Fruit fly (Drosophila melanogaster) whole organism, embryonic: Measurements from ENCODE around the gene CG42727.

Experiments
- CG10147 ChIP-seq: fragments of 200-800 bp; sonication (Bioruptor generic); optimal IDR thresholded peaks from 2 replicates; lab custom pipeline; 2019; ENCODE audit warnings: missing biosample characterization, mild to moderate bottlenecking, missing genetic modification characterization, moderate library complexity
- CG10209 ChIP-seq: fragments of 200-800 bp; sonication (Bioruptor generic); optimal IDR thresholded peaks from 3 replicates; lab custom pipeline; 2017; ENCODE audit warnings: missing biosample characterization, mild to moderate bottlenecking, missing genetic modification characterization, missing genetic modification reagents
- CG10979 ChIP-seq: fragments of 200-800 bp; sonication (Bioruptor generic); optimal IDR thresholded peaks from 2 replicates; lab custom pipeline; 2018; ENCODE audit warnings: missing biosample characterization, mild to moderate bottlenecking, missing genetic modification characterization, moderate library complexity
- CG12155 ChIP-seq: fragments of 200-800 bp; sonication (Bioruptor generic); optimal IDR thresholded peaks from 3 replicates; lab custom pipeline; 2016; ENCODE audit warnings: missing biosample characterization, missing genetic modification characterization
- CG12391 ChIP-seq: fragments of 200-800 bp; sonication (Bioruptor generic); optimal IDR thresholded peaks from 3 replicates; lab custom pipeline; 2018; ENCODE audit warnings: missing biosample characterization, mild to moderate bottlenecking, missing genetic modification characterization, moderate library complexity
- CG12744 ChIP-seq: fragments of 200-800 bp; sonication (Bioruptor generic); optimal IDR thresholded peaks from 2 replicates; lab custom pipeline; 2016; ENCODE audit warnings: missing biosample characterization, missing genetic modification characterization
- CG13287 ChIP-seq: fragments of 200-800 bp; sonication (Bioruptor generic); IDR thresholded peaks from 2 replicates; pipeline ENCODE4 v1.3.6; 2022; ENCODE audit warnings: missing biosample characterization, missing genetic modification characterization; ENCODE audit not compliant: partially characterized antibody
- CG13296 ChIP-seq: fragments of 200-800 bp; sonication (Bioruptor generic); optimal IDR thresholded peaks from 3 replicates; lab custom pipeline; 2018; ENCODE audit warnings: missing biosample characterization, mild to moderate bottlenecking, missing genetic modification characterization
- CG14710 ChIP-seq: fragments of 200-800 bp; sonication (Bioruptor generic); optimal IDR thresholded peaks from 3 replicates; lab custom pipeline; 2019; ENCODE audit warnings: missing biosample characterization, mild to moderate bottlenecking, missing genetic modification characterization, moderate library complexity
- CG14965 ChIP-seq: fragments of 200-800 bp; sonication (Bioruptor generic); optimal IDR thresholded peaks from 2 replicates; lab custom pipeline; 2016; ENCODE audit warnings: missing biosample characterization, missing genetic modification characterization, borderline replicate concordance
- CG15601 ChIP-seq: fragments of 200-800 bp; sonication (Bioruptor generic); optimal IDR thresholded peaks from 3 replicates; lab custom pipeline; 2019; ENCODE audit warnings: missing biosample characterization, mild to moderate bottlenecking, missing genetic modification characterization, moderate library complexity
- CG18262 ChIP-seq: fragments of 200-800 bp; optimal IDR thresholded peaks from 3 replicates; lab custom pipeline; 2019; ENCODE audit warnings: missing biosample characterization, mild to moderate bottlenecking, missing genetic modification characterization, moderate library complexity
- CG2712 ChIP-seq: fragments of 200-800 bp; optimal IDR thresholded peaks from 3 replicates; lab custom pipeline; 2019; ENCODE audit warnings: missing biosample characterization, mild to moderate bottlenecking, missing genetic modification characterization, moderate library complexity
- CG2875 ChIP-seq: fragments of 200-800 bp; sonication (Bioruptor generic); optimal IDR thresholded peaks from 2 replicates; lab custom pipeline; 2017; ENCODE audit warnings: missing biosample characterization, mild to moderate bottlenecking, missing genetic modification characterization, missing genetic modification reagents
- CG3065 ChIP-seq: fragments of 200-800 bp; sonication (Bioruptor generic); optimal IDR thresholded peaks from 2 replicates; lab custom pipeline; 2016; ENCODE audit warnings: missing biosample characterization, missing genetic modification characterization
- CG34376 ChIP-seq: fragments of 200-800 bp; sonication (Bioruptor generic); optimal IDR thresholded peaks from 2 replicates; lab custom pipeline; 2018; ENCODE audit warnings: missing biosample characterization, mild to moderate bottlenecking, missing genetic modification characterization
- CG7357 ChIP-seq: fragments of 200-800 bp; sonication (Bioruptor generic); IDR thresholded peaks from 3 replicates; pipeline ENCODE4 v1.3.6; 2022; ENCODE audit warnings: missing biosample characterization, missing genetic modification characterization
- CG9437 ChIP-seq: fragments of 200-800 bp; sonication (Bioruptor generic); optimal IDR thresholded peaks from 2 replicates; lab custom pipeline; 2018; ENCODE audit warnings: missing biosample characterization, mild to moderate bottlenecking, missing genetic modification characterization
- Dp ChIP-seq: fragments of 200-800 bp; sonication (Bioruptor generic); optimal IDR thresholded peaks from 2 replicates; lab custom pipeline; 2018; ENCODE audit warnings: missing biosample characterization, mild to moderate bottlenecking, missing genetic modification characterization, moderate library complexity
- Dref ChIP-seq: fragments of 200-800 bp; sonication (Bioruptor generic); IDR thresholded peaks from 2 replicates; pipeline ENCODE4 v1.3.6; 2022; ENCODE audit warnings: missing biosample characterization, missing genetic modification characterization
- Drgx ChIP-seq: fragments of 200-800 bp; sonication (Bioruptor generic); IDR thresholded peaks from 2 replicates; pipeline ENCODE4 v1.3.6; 2022; ENCODE audit warnings: missing biosample characterization, missing genetic modification characterization
- Elba2 ChIP-seq: fragments of 200-800 bp; sonication (Bioruptor generic); optimal IDR thresholded peaks from 3 replicates; lab custom pipeline; 2016; ENCODE audit warnings: missing biosample characterization, missing genetic modification characterization
- HLH3B ChIP-seq: fragments of 200-800 bp; sonication (Bioruptor generic); IDR thresholded peaks from 2 replicates; pipeline ENCODE4 v1.3.6; 2022; ENCODE audit warnings: missing biosample characterization, missing genetic modification characterization
- Med ChIP-seq: fragments of 200-800 bp; sonication (Bioruptor generic); peaks from one replicate; lab custom pipeline; 2016; ENCODE audit warnings: missing biosample characterization, missing genetic modification characterization, mild to moderate bottlenecking, inconsistent platforms, moderate library complexity
- Myb ChIP-seq: fragments of 200-800 bp; sonication (Bioruptor generic); optimal IDR thresholded peaks from 2 replicates; lab custom pipeline; 2016; ENCODE audit warnings: missing biosample characterization, missing genetic modification characterization
- Oli ChIP-seq: fragments of 200-800 bp; sonication (Bioruptor generic); optimal IDR thresholded peaks from 2 replicates; lab custom pipeline; 2018; ENCODE audit warnings: missing biosample characterization, mild to moderate bottlenecking, missing genetic modification characterization, moderate library complexity
- Pdp1 ChIP-seq, 2 experiments: fragments of 200-800 bp; sonication (Bioruptor generic); optimal IDR thresholded peaks; 3 replicates each; lab custom pipeline; 2016; ENCODE audit warnings: missing biosample characterization in 2 of 2, missing genetic modification characterization in 2 of 2, mild to moderate bottlenecking in 1 of 2, moderate library complexity in 1 of 2
- Six4 ChIP-seq: fragments of 200-800 bp; sonication (Bioruptor generic); optimal IDR thresholded peaks from 2 replicates; lab custom pipeline; 2016; ENCODE audit warnings: missing biosample characterization, missing genetic modification characterization
- chinmo ChIP-seq: fragments of 200-800 bp; sonication (Bioruptor generic); IDR thresholded peaks from 4 replicates; pipeline ENCODE4 v1.3.6; 2022; ENCODE audit warnings: missing biosample characterization, missing genetic modification characterization; ENCODE audit not compliant: partially characterized antibody
- ci ChIP-seq: fragments of 200-800 bp; sonication (Bioruptor generic); IDR thresholded peaks from 3 replicates; pipeline ENCODE4 v1.3.6; 2022; ENCODE audit warnings: missing biosample characterization, missing genetic modification characterization
- dysf ChIP-seq: fragments of 200-800 bp; sonication (Bioruptor generic); IDR thresholded peaks from 3 replicates; pipeline ENCODE4 v1.3.6; 2022; ENCODE audit warnings: missing biosample characterization, missing genetic modification characterization
- exex ChIP-seq: fragments of 200-800 bp; sonication (Bioruptor generic); optimal IDR thresholded peaks from 4 replicates; lab custom pipeline; 2018; ENCODE audit warnings: missing biosample characterization, mild to moderate bottlenecking, missing genetic modification characterization, moderate library complexity
- grau ChIP-seq: fragments of 200-800 bp; optimal IDR thresholded peaks from 3 replicates; lab custom pipeline; 2019; ENCODE audit warnings: missing biosample characterization, mild to moderate bottlenecking, missing genetic modification characterization, moderate library complexity
- kni ChIP-seq: fragments of 200-800 bp; sonication (Bioruptor generic); optimal IDR thresholded peaks from 3 replicates; lab custom pipeline; 2017; ENCODE audit warnings: mild to moderate bottlenecking, missing biosample characterization, missing genetic modification reagents, missing genetic modification characterization
- lilli ChIP-seq: fragments of 200-800 bp; sonication (Bioruptor generic); optimal IDR thresholded peaks from 3 replicates; lab custom pipeline; 2016; ENCODE audit warnings: missing biosample characterization, missing genetic modification characterization
- lola ChIP-seq, 3 experiments: fragments of >200 bp in 2 of 3; fragments of 200-800 bp in 1 of 3; sonication (Bioruptor generic) in 1 of 3; optimal IDR thresholded peaks; 2 replicates each; lab custom pipeline; 2017 to 2019; ENCODE audit warnings: missing biosample characterization in 3 of 3, missing genetic modification characterization in 3 of 3, mild to moderate bottlenecking in 1 of 3, moderate library complexity in 1 of 3
- phol ChIP-seq: fragments of 200-800 bp; sonication (Bioruptor generic); optimal IDR thresholded peaks from 3 replicates; lab custom pipeline; 2018; ENCODE audit warnings: missing biosample characterization, mild to moderate bottlenecking, missing genetic modification characterization, moderate library complexity
- prd ChIP-seq, 3 experiments: fragments of >200 bp in 2 of 3; fragments of 200-800 bp in 1 of 3; sonication (Bioruptor generic) in 1 of 3; optimal IDR thresholded peaks in 2 of 3; IDR thresholded peaks in 1 of 3; 2 replicates in 2 of 3; 3 replicates in 1 of 3; pipeline versions ENCODE4 v1.3.6 to Lab custom; 2017 to 2022; ENCODE audit warnings: missing biosample characterization in 1 of 3, missing genetic modification characterization in 1 of 3
- pzg ChIP-seq: fragments of 200-800 bp; sonication (Bioruptor generic); optimal IDR thresholded peaks from 3 replicates; lab custom pipeline; 2018; ENCODE audit warnings: missing biosample characterization, mild to moderate bottlenecking, missing genetic modification characterization, moderate library complexity
- sens ChIP-seq: fragments of 200-800 bp; sonication (Bioruptor generic); peaks from one replicate; lab custom pipeline; 2016; ENCODE audit warnings: missing biosample characterization, missing genetic modification characterization
- sug ChIP-seq: fragments of 200-800 bp; optimal IDR thresholded peaks from 2 replicates; lab custom pipeline; 2019; ENCODE audit warnings: missing biosample characterization, mild to moderate bottlenecking, missing genetic modification characterization, moderate library complexity
- unc-4 ChIP-seq: fragments of 200-800 bp; sonication (Bioruptor generic); IDR thresholded peaks from 2 replicates; pipeline ENCODE4 v1.3.6; 2022; ENCODE audit warnings: missing biosample characterization, missing genetic modification characterization; ENCODE audit not compliant: partially characterized antibody
- yki ChIP-seq: fragments of >200 bp; optimal IDR thresholded peaks from 3 replicates; lab custom pipeline; 2018
- zf30C ChIP-seq: fragments of 200-800 bp; sonication (Bioruptor generic); optimal IDR thresholded peaks from 3 replicates; lab custom pipeline; 2018; ENCODE audit warnings: missing biosample characterization, mild to moderate bottlenecking, missing genetic modification characterization

CG42727 gene

dm6 chr3R:15332994-15333393 lies 14.9 kb upstream of the CG42727 start, which contains the start of the genes Fkbp39 and Cyfip (continued):
- TF ChIP-seq dysf (GFP tag; lab: Robert Waterston, UW) (0 out of 3 replicates have a peak, but pooled peaks have one; percentile 21), CG12744 (GFP tag; lab: Kevin White, UChicago) (no peak), lilli (peak; percentile 74), Elba2 (GFP tag; lab: Kevin White, UChicago) (peak; percentile 35), CG34376 (GFP tag; lab: Kevin White, UChicago) (peak; percentile 15), CG2875 (no peak)

- no peak for TF ChIP-seq CG9437
- no peak for TF ChIP-seq CG14710 (tag; lab: Kevin White, UChicago)
- peak; percentile 82 for TF ChIP-seq exex
- TF ChIP-seq sug (tag; lab: Kevin White, UChicago) = peak; percentile 84
Measured at dm6 chr3R:15339111-15339510, 8.7 kb upstream of the CG42727 start.

dm6 chr3R:15340052-15340732 lies 7.7 kb upstream of the CG42727 start, which contains the start of gene SerRS-m:
TSS of gene SerRS-m (plus strand) at chr3R:15340667.
- TF ChIP-seq CG10209 (GFP tag; lab: Kevin White, UChicago) = peak; percentile 3
- TF ChIP-seq CG10147 = no peak
- 0 out of 3 replicates have a peak, but pooled peaks have one; percentile 6 for TF ChIP-seq CG7357 (GFP tag; lab: Robert Waterston, UW)
- peak; percentile 17 for TF ChIP-seq kni (GFP tag; lab: Kevin White, UChicago)
- TF ChIP-seq CG18262 (tag; lab: Kevin White, UChicago) = peak; percentile 14
- TF ChIP-seq Myb (GFP tag; lab: Kevin White, UChicago) = peak; percentile 68
- peak in 1 of 3 experiments; percentile 9 for TF ChIP-seq lola (GFP tag; optimal IDR thresholded peaks at IDR 0.05; lab: Kevin White, UChicago)
- peak; percentile 75 for TF ChIP-seq Med (GFP tag; lab: Kevin White, UChicago)
- TF ChIP-seq CG14965 = no peak
- peak; percentile 83 for TF ChIP-seq sens (GFP tag; lab: Kevin White, UChicago)
- peak; percentile 45 for TF ChIP-seq Dref (GFP tag; lab: Robert Waterston, UW)
- no peak for TF ChIP-seq CG3065
- 0 out of 2 replicates have a peak, but pooled peaks have one; percentile 18 for TF ChIP-seq HLH3B
- TF ChIP-seq phol (tag; lab: Kevin White, UChicago) = peak; percentile 32
- TF ChIP-seq CG2712 (tag; lab: Kevin White, UChicago) = peak; percentile 39
- peak; percentile 13 for TF ChIP-seq Oli (tag; lab: Kevin White, UChicago)
- peak; percentile 33 for TF ChIP-seq CG13287
- TF ChIP-seq pzg (GFP tag; lab: Kevin White, UChicago) = peak; percentile 3
- peak; percentile 26 for TF ChIP-seq CG2875
- TF ChIP-seq CG15601 (tag; lab: Kevin White, UChicago) = peak; percentile 33
- no peak for TF ChIP-seq yki
- peak; percentile 13 for TF ChIP-seq grau
- TF ChIP-seq Dp (GFP tag; lab: Kevin White, UChicago) = peak; percentile 25
- peak in 1 of 2 experiments; percentile 13 for TF ChIP-seq Pdp1 (GFP tag; optimal IDR thresholded peaks at IDR 0.05; lab: Kevin White, UChicago)
- TF ChIP-seq prd (optimal IDR thresholded peaks at IDR 0.05; lab: Kevin White, UChicago) = no peak
- peak; percentile 21; the same call in 1 of the 3 replicates for TF ChIP-seq prd (GFP tag; IDR thresholded peaks at IDR 0.05; lab: Robert Waterston, UW)
- peak; percentile 31 for TF ChIP-seq CG10979 (tag; lab: Kevin White, UChicago)
- peak; percentile 12 for TF ChIP-seq sug (tag; lab: Kevin White, UChicago)
- TF ChIP-seq zf30C = peak; percentile 11
- no peak for TF ChIP-seq chinmo
- TF ChIP-seq ci (GFP tag; lab: Robert Waterston, UW) = 0 out of 3 replicates have a peak, but pooled peaks have one; percentile 19
- TF ChIP-seq CG13296 (GFP tag; lab: Kevin White, UChicago) = no peak
- peak; percentile 24 for TF ChIP-seq CG12391 (tag; lab: Kevin White, UChicago)
- no peak for TF ChIP-seq CG12155 (GFP tag; lab: Kevin White, UChicago)
- no peak; the same call in 1 of the 2 replicates for TF ChIP-seq unc-4 (GFP tag; lab: Robert Waterston, UW)
- peak; percentile 17 for TF ChIP-seq Six4 (GFP tag; lab: Kevin White, UChicago)
- no peak for TF ChIP-seq Drgx (GFP tag; lab: Robert Waterston, UW)
